Fruit fly (Drosophila melanogaster) whole organism, embryonic: Measurements from ENCODE around the gene elB.

Source experiments
- CG8944 ChIP-seq: fragments of 200-800 bp; sonication (Bioruptor generic); optimal IDR thresholded peaks from 3 replicates; lab custom pipeline; 2016; ENCODE audit warnings: missing biosample characterization, missing genetic modification characterization
- Oaz ChIP-seq: fragments of 200-800 bp; sonication (Bioruptor generic); IDR thresholded peaks from 2 replicates; pipeline ENCODE4 v1.3.6; 2022; ENCODE audit warnings: missing biosample characterization, missing genetic modification characterization
- gt ChIP-seq: fragments of 200-800 bp; sonication (Bioruptor generic); IDR thresholded peaks from 2 replicates; pipeline ENCODE4 v1.3.6; 2022; ENCODE audit warnings: missing biosample characterization, missing genetic modification characterization
- row ChIP-seq: fragments of 200-800 bp; sonication (Bioruptor generic); IDR thresholded peaks from 3 replicates; pipeline ENCODE4 v1.3.6; 2022; ENCODE audit warnings: missing biosample characterization, missing genetic modification characterization
- salm ChIP-seq: fragments of 200-800 bp; sonication (Bioruptor generic); optimal IDR thresholded peaks from 2 replicates; lab custom pipeline; 2018; ENCODE audit warnings: missing biosample characterization, mild to moderate bottlenecking, missing genetic modification characterization

dm6 chr2L:14452920-14453791 lies 43.8 kb upstream of the elB start:
- TF ChIP-seq salm (tag; lab: Kevin White, UChicago): no peak
- TF ChIP-seq row (GFP tag; lab: Robert Waterston, UW): no peak
- TF ChIP-seq CG8944 (GFP tag; lab: Kevin White, UChicago): no peak
- TF ChIP-seq Oaz (GFP tag; lab: Robert Waterston, UW): no peak
- TF ChIP-seq gt (GFP tag; lab: Robert Waterston, UW): no peak
